Worm (Caenorhabditis elegans): Measurements from ENCODE around the gene arrd-1.
"Not testable (repeated sequence)": the region's sequence is repeated elsewhere in the genome, so short reads cannot be mapped to it uniquely, and the experiment has no call there.

Gene arrd-1

DNA sequence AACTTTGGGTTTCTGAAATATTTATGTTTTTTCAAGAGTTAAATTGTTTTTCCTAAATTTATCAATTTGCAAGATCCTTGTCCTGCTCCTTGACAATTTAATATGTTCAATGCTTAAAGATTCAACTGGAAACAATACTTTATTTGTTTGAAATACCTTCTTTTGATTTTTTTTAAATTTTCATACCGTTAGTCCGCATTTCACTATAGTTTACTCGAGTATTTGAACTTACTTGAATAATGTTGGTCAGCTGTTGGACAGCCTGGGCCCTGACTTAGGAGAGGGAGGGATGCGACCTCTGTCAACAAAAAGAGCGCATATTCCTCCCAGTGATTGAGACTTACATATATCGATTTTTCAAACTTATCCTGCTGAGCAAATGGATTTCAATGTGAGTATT is 21.3 kb upstream of the arrd-1 start, which contains the start of gene W04H10.5:
Gene W04H10.5, plus strand, starts transcription at position 301 of the 400 bp plus-strand sequence.
- TF ChIP-seq ceh-16 (tag; optimal IDR thresholded peaks at IDR 0.05) (no peak), egl-5 (tag; optimal IDR thresholded peaks at IDR 0.05) (no peak), sea-2 (GFP tag; optimal IDR thresholded peaks at IDR 0.05) (no peak)

DNA sequence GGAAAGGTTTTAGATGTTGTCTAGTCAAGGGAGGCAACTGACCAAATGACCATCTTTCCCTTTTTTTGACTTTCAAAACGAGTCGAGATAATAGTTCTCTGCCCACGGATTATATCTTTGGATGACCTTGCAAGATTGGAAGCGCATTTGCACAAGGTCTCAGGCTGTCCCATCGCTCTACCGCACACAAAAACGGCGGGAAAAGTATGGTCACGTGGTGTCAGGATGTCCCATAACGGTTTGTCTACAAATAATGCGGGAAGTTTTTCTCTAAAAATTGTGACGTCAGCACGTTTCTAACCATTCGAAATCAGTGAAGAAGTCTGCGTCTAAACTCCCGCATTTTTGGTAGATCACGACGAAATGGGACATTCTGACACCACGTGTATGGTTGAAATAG is 19.0 kb upstream of the arrd-1 start, which contains the start of gene W04H10.6:
Gene W04H10.6, minus strand, starts transcription at position 101 of the 400 bp plus-strand sequence.
- no peak for TF ChIP-seq hmg-11 (tag; optimal IDR thresholded peaks at IDR 0.05)
- TF ChIP-seq nhr-25 (tag; optimal IDR thresholded peaks at IDR 0.05) = peak; percentile 22

DNA sequence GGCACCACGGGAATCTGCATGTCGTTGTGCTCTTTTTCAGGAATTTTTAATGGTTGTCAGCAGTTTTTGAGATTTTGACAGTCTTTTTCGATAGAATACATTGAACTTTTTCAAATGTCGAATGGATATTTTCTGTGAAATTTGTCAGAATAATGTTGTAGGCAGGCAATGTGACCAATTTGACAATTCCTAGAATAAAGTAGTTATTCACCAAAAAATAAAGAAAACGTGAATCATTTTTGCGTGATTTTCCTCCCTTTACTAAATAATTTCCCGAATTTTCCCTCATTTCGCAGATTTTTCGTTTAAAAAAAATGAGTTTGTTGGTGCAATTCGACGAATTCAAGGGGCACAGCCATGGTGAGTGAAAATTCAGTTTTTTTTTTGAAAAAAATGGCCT is 18.5 kb upstream of the arrd-1 start, which contains the start of gene W04H10.1:
Gene W04H10.1, plus strand, starts transcription at position 301 of the 400 bp plus-strand sequence.
- TF ChIP-seq mdl-1 (tag; optimal IDR thresholded peaks at IDR 0.05) (no peak), nhr-67 (tag; optimal IDR thresholded peaks at IDR 0.05) (no peak), fos-1 (tag; optimal IDR thresholded peaks at IDR 0.05) (no peak), sea-2 (GFP tag; optimal IDR thresholded peaks at IDR 0.05) (no peak), skn-1 (tag; optimal IDR thresholded peaks at IDR 0.05) (no peak), daf-12 (tag; optimal IDR thresholded peaks at IDR 0.05) (no peak), zag-1 (tag; optimal IDR thresholded peaks at IDR 0.05) (no peak), egl-27 (tag; optimal IDR thresholded peaks at IDR 0.05) (no peak), ceh-9 (tag; optimal IDR thresholded peaks at IDR 0.05) (no peak), nhr-43 (tag; optimal IDR thresholded peaks at IDR 0.05; ENCODE audit: poor library complexity, severe bottlenecking) (no peak), elt-2 (tag; optimal IDR thresholded peaks at IDR 0.05) (no peak), nhr-12 (tag; optimal IDR thresholded peaks at IDR 0.05) (no peak), snpc-4 (tag; optimal IDR thresholded peaks at IDR 0.05) (no peak), ztf-11 (tag; optimal IDR thresholded peaks at IDR 0.05) (no peak), aly-2 (tag; optimal IDR thresholded peaks at IDR 0.05) (no peak), nfya-1 (tag; optimal IDR thresholded peaks at IDR 0.05; ENCODE audit: insufficient read depth) (no peak), fkh-2 (tag; optimal IDR thresholded peaks at IDR 0.05) (no peak)

DNA sequence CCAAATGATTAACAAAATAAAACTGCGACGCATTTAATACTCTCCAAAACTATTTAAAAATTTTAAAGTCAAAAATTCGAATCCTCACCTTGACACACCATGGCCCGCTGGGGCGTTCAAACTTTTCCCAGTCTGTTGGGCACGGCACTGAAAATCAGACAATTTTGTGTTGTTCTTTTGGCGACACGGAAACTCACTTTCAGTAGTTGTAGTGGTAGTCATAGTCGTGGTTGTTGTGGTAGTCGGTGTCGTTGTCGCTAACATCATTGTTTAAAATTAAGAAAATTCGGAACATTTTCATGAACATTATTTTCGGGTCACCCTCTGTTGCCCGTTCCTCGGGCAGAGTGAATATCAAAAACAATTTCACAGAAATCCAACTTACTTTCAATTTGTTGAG is 14.9 kb upstream of the arrd-1 start, which contains the start of gene clec-118:
Gene clec-118, minus strand, starts transcription at position 101 of the 400 bp plus-strand sequence.
- not testable (repeated sequence) for TF ChIP-seq fkh-2, nhr-237, nhr-23 (tag; optimal IDR thresholded peaks at IDR 0.05)

DNA sequence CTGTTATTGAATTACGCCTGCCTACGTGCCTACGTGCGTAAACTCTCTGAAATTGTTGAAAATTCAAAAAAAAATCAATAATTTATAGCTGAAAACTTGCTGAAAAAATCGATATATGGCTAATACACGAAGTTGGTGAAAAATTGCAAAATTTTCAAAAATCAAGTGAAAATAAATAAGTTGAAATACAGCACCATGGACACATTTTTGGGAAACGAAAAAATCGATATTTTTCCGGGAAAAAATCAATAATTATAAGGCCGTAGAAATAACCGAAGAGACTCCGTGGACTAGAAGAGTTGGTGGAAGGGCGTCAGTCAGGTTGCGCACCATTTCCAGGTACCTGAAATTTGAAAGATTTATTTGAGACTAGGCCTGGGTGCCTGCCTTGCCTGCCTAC is 12.6 kb upstream of the arrd-1 start:
- TF ChIP-seq ceh-28 (tag; optimal IDR thresholded peaks at IDR 0.05) (peak; percentile 84), nfya-1 (tag; optimal IDR thresholded peaks at IDR 0.05; ENCODE audit: insufficient read depth) (no peak), unc-39 (tag; optimal IDR thresholded peaks at IDR 0.05) (no peak)

DNA sequence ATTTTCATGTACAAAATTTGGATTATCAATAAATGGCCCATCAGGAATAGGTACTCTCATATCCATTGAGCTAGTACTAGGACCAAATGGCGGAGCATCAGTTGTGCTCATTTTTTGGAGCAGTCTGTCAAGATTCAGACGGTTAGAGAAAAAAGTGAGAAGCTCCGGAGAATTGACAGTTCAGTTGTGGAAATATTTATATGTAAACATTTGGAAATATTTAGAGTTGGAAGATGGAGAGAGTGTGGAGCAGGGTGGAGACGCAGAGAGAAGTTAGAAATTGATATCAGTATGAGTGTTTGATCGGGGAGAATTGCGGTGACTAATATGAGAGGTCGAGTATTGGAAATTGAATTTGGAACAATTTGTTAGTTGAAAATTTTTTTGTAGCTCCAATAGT is 6.2 kb upstream of the arrd-1 start:
- TF ChIP-seq tbx-2 (tag; optimal IDR thresholded peaks at IDR 0.05) = no peak
- peak; percentile 70 for TF ChIP-seq pqm-1 (tag; optimal IDR thresholded peaks at IDR 0.05)
- TF ChIP-seq elt-2 (tag; optimal IDR thresholded peaks at IDR 0.05) = peak; percentile 64
- TF ChIP-seq ceh-16 (tag; optimal IDR thresholded peaks at IDR 0.05) = no peak
- TF ChIP-seq unc-39 (tag; optimal IDR thresholded peaks at IDR 0.05) = no peak
- TF ChIP-seq R02D3.7 (tag; optimal IDR thresholded peaks at IDR 0.05) = no peak
- TF ChIP-seq lsy-12 (tag; optimal IDR thresholded peaks at IDR 0.05) = no peak
- TF ChIP-seq pha-4 (tag; optimal IDR thresholded peaks at IDR 0.05) = peak; percentile 63
- TF ChIP-seq ceh-9 (tag; optimal IDR thresholded peaks at IDR 0.05) = no peak
- no peak for TF ChIP-seq snpc-4 (tag; optimal IDR thresholded peaks at IDR 0.05)
- TF ChIP-seq aly-2 (tag; optimal IDR thresholded peaks at IDR 0.05) = no peak

DNA sequence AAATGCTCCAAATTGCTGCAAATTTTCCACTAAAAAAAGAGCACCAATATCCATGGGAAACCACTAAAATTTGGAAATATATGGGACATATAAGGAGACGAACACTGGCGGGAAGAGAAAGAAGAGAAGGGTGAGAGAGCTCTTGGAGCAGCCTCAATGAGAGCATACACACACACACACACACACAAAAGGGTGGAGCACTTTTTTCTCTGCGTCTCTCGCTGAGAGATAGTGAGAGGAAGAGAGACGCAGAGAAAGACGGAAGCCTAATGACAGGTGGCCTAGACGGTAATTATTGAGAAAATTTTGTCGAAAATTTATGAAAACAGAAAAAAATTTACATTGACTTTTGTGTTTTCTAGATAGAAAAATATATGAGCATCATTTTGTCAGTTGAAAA is 4.8 kb upstream of the arrd-1 start:
- TF ChIP-seq pha-4 (tag; optimal IDR thresholded peaks at IDR 0.05) = peak; percentile 60
- no peak for TF ChIP-seq daf-12 (tag; optimal IDR thresholded peaks at IDR 0.05)
- peak; percentile 50 for TF ChIP-seq lin-39 (tag; optimal IDR thresholded peaks at IDR 0.05)
- no peak for TF ChIP-seq ceh-9 (tag; optimal IDR thresholded peaks at IDR 0.05)
- TF ChIP-seq tbx-2 (tag; optimal IDR thresholded peaks at IDR 0.05) = no peak
- TF ChIP-seq ztf-4 (tag; optimal IDR thresholded peaks at IDR 0.05) = no peak
- no peak for TF ChIP-seq nfya-1 (tag; optimal IDR thresholded peaks at IDR 0.05; ENCODE audit: insufficient read depth)
- TF ChIP-seq nhr-237 (tag; optimal IDR thresholded peaks at IDR 0.05) = no peak
- TF ChIP-seq elt-1 (tag; optimal IDR thresholded peaks at IDR 0.05) = no peak
- no peak for TF ChIP-seq fkh-2 (tag; optimal IDR thresholded peaks at IDR 0.05)
- no peak for TF ChIP-seq ama-1 (optimal IDR thresholded peaks at IDR 0.05)
- TF ChIP-seq mdl-1 (tag; optimal IDR thresholded peaks at IDR 0.05) = no peak
- TF ChIP-seq ZK546.5 (tag; optimal IDR thresholded peaks at IDR 0.05) = no peak
- TF ChIP-seq nhr-76 (tag; optimal IDR thresholded peaks at IDR 0.05) = no peak
- no peak for TF ChIP-seq nhr-77 (tag; optimal IDR thresholded peaks at IDR 0.05)
- no peak for TF ChIP-seq zag-1 (tag; optimal IDR thresholded peaks at IDR 0.05)
- no peak for TF ChIP-seq fos-1 (tag; optimal IDR thresholded peaks at IDR 0.05)
- no peak for TF ChIP-seq ceh-82 (tag; optimal IDR thresholded peaks at IDR 0.05)
- TF ChIP-seq elt-2 (tag; optimal IDR thresholded peaks at IDR 0.05) = peak; percentile 28
- TF ChIP-seq fkh-10 (GFP tag; optimal IDR thresholded peaks at IDR 0.05) = no peak
- peak; percentile 50 for TF ChIP-seq hmg-11 (tag; optimal IDR thresholded peaks at IDR 0.05)

All from whole organism, L3 larva.